Worm (Caenorhabditis elegans): ENCODE measurements around the gene str-39.

- TF ChIP-seq lim-6 (tag; optimal IDR thresholded peaks at IDR 0.05) (no peak), hlh-13 (GFP tag; optimal IDR thresholded peaks at IDR 0.05) (no peak), ets-4 (tag; optimal IDR thresholded peaks at IDR 0.05) (no peak)
Measured at ce11 chrV:2857842-2858241, 21.9 kb downstream of the str-39 start, which contains the start of gene srj-55.
